Worm (Caenorhabditis elegans) whole organism, L4 larva: ENCODE data around the gene fipr-19.

ENCODE experiments used
- F37D6.2 ChIP-seq: sonication (generic microtip); optimal IDR thresholded peaks from 2 replicates; lab custom pipeline; 2016; ENCODE audit warnings: mild to moderate bottlenecking, missing genetic modification characterization, missing compliant biosample characterization
- T20F7.1 ChIP-seq: fragments of 200-800 bp; sonication (Bioruptor generic); optimal IDR thresholded peaks from 2 replicates; lab custom pipeline; 2018; ENCODE audit warnings: mild to moderate bottlenecking, missing genetic modification characterization, missing compliant biosample characterization
- Y48G9A.11 ChIP-seq: fragments of 200-800 bp; sonication (Bioruptor generic); IDR thresholded peaks from 2 replicates; pipeline ENCODE4 v1.3.6; 2022; ENCODE audit warnings: missing genetic modification reagents, missing genetic modification characterization, missing compliant biosample characterization
- Y5F2A.4 ChIP-seq: fragments of 200-800 bp; sonication (Bioruptor generic); optimal IDR thresholded peaks from 2 replicates; lab custom pipeline; 2018; ENCODE audit warnings: mild to moderate bottlenecking, missing genetic modification characterization, missing compliant biosample characterization
- Y75B8A.6 ChIP-seq: fragments of 200-800 bp; sonication (Bioruptor generic); IDR thresholded peaks from 2 replicates; pipeline ENCODE4 v1.3.6; 2022; ENCODE audit warnings: missing genetic modification reagents, missing genetic modification characterization, missing compliant biosample characterization
- aly-2 ChIP-seq: sonication (generic microtip); optimal IDR thresholded peaks from 2 replicates; lab custom pipeline; 2018; ENCODE audit warnings: missing biosample characterization, missing genetic modification characterization
- ama-1 ChIP-seq: fragments of 150-350 bp; optimal IDR thresholded peaks from 2 replicates; lab custom pipeline; 2014; ENCODE audit warnings: inconsistent platforms, mixed read lengths
- arid-1 ChIP-seq: fragments of 200-800 bp; sonication (Bioruptor generic); conservative IDR thresholded peaks from 2 replicates; pipeline ENCODE4 v1.3.6; 2022; ENCODE audit warnings: missing genetic modification reagents, missing genetic modification characterization, missing compliant biosample characterization
- attf-4 ChIP-seq: sonication (generic microtip); optimal IDR thresholded peaks from 3 replicates; lab custom pipeline; 2017; ENCODE audit warnings: missing biosample characterization, missing genetic modification characterization
- ceh-28 ChIP-seq: fragments of 150-350 bp; optimal IDR thresholded peaks from 2 replicates; lab custom pipeline; 2014; ENCODE audit warnings: missing biosample characterization, missing genetic modification reagents, missing genetic modification characterization
- ceh-44 ChIP-seq: fragments of 200-800 bp; sonication (Bioruptor generic); IDR thresholded peaks from 2 replicates; pipeline ENCODE4 v1.3.6; 2022; ENCODE audit warnings: missing genetic modification reagents, missing genetic modification characterization, missing compliant biosample characterization
- ceh-82 ChIP-seq: sonication (generic microtip); optimal IDR thresholded peaks from 2 replicates; lab custom pipeline; 2017; ENCODE audit warnings: missing biosample characterization, missing genetic modification characterization
- ctbp-1 ChIP-seq: fragments of 200-800 bp; sonication (Bioruptor generic); IDR thresholded peaks from 2 replicates; pipeline ENCODE4 v1.3.6; 2022; ENCODE audit warnings: missing genetic modification reagents, missing genetic modification characterization, missing compliant biosample characterization
- daf-16 ChIP-seq, 3 experiments: sonication (generic microtip); optimal IDR thresholded peaks; 2 replicates each; lab custom pipeline; 2016 to 2017; ENCODE audit warnings: missing genetic modification characterization in 3 of 3, missing genetic modification reagents in 3 of 3, mild to moderate bottlenecking in 2 of 3, missing compliant biosample characterization in 2 of 3, missing biosample characterization in 1 of 3, moderate library complexity in 1 of 3
- daf-19 ChIP-seq: fragments of 200-800 bp; sonication (Bioruptor generic); conservative IDR thresholded peaks from 2 replicates; pipeline ENCODE4 v1.3.6; 2022; ENCODE audit warnings: missing genetic modification characterization, missing compliant biosample characterization
- dmd-9 ChIP-seq: fragments of 200-800 bp; sonication (Bioruptor generic); IDR thresholded peaks from 2 replicates; pipeline ENCODE4 v1.3.6; 2022; ENCODE audit warnings: missing genetic modification reagents, missing genetic modification characterization, missing compliant biosample characterization
- dve-1 ChIP-seq: sonication (generic microtip); optimal IDR thresholded peaks from 2 replicates; lab custom pipeline; 2017; ENCODE audit warnings: antibody characterized with exemption, mild to moderate bottlenecking, missing genetic modification characterization, missing compliant biosample characterization; ENCODE audit not compliant: insufficient read depth
- egl-27 ChIP-seq: sonication (generic microtip); optimal IDR thresholded peaks from 3 replicates; lab custom pipeline; 2017; ENCODE audit warnings: missing biosample characterization, missing genetic modification reagents, missing genetic modification characterization
- hif-1 ChIP-seq, 2 experiments: sonication (generic microtip); optimal IDR thresholded peaks; 2 replicates each; lab custom pipeline; 2016 to 2017; ENCODE audit warnings: missing compliant biosample characterization in 2 of 2, missing genetic modification characterization in 2 of 2, missing genetic modification reagents in 2 of 2, missing genotype in 2 of 2, mild to moderate bottlenecking in 1 of 2
- hlh-11 ChIP-seq: fragments of 200-800 bp; sonication (Bioruptor generic); optimal IDR thresholded peaks from 2 replicates; lab custom pipeline; 2018; ENCODE audit warnings: mild to moderate bottlenecking, missing genetic modification characterization, missing compliant biosample characterization
- hmg-1.1 ChIP-seq: fragments of 200-800 bp; sonication (Bioruptor generic); IDR thresholded peaks from 2 replicates; pipeline ENCODE4 v1.3.6; 2022; ENCODE audit warnings: missing genetic modification reagents, missing genetic modification characterization, missing compliant biosample characterization
- lim-7 ChIP-seq: fragments of 200-800 bp; sonication (Bioruptor generic); IDR thresholded peaks from 2 replicates; pipeline ENCODE4 v1.3.6; 2022; ENCODE audit warnings: missing genetic modification characterization, missing compliant biosample characterization
- lin-15B ChIP-seq: fragments of 150-350 bp; sonication (generic microtip); optimal IDR thresholded peaks from 3 replicates; lab custom pipeline; 2014; ENCODE audit warnings: missing biosample characterization, missing genetic modification characterization
- lin-38 ChIP-seq: fragments of 200-800 bp; sonication (Bioruptor generic); IDR thresholded peaks from 2 replicates; pipeline ENCODE4 v1.3.6; 2022; ENCODE audit warnings: missing genetic modification reagents, missing genetic modification characterization, missing compliant biosample characterization
- lin-39 ChIP-seq: fragments of 150-350 bp; optimal IDR thresholded peaks from 2 replicates; lab custom pipeline; 2014; ENCODE audit warnings: missing biosample characterization, missing genetic modification reagents, missing genetic modification characterization
- madf-5 ChIP-seq, 2 experiments: fragments of 200-800 bp; sonication (Bioruptor generic); IDR thresholded peaks; 2 replicates each; pipeline ENCODE4 v1.3.6; 2022; ENCODE audit warnings: missing compliant biosample characterization in 2 of 2, missing genetic modification characterization in 2 of 2
- mdl-1 ChIP-seq, 2 experiments: fragments of 150-350 bp in 1 of 2; sonication (generic microtip) in 1 of 2; optimal IDR thresholded peaks; 2 replicates each; lab custom pipeline; 2014 to 2017; ENCODE audit warnings: missing biosample characterization in 2 of 2, missing genetic modification characterization in 2 of 2
- mdt-29 ChIP-seq: fragments of 200-800 bp; sonication (Bioruptor generic); IDR thresholded peaks from 2 replicates; pipeline ENCODE4 v1.3.6; 2022; ENCODE audit warnings: missing genetic modification reagents, missing genetic modification characterization, missing compliant biosample characterization
- mes-2 ChIP-seq: sonication (generic microtip); optimal IDR thresholded peaks from 2 replicates; lab custom pipeline; 2016; ENCODE audit warnings: missing genotype, mild to moderate bottlenecking, missing genetic modification characterization, missing compliant biosample characterization; ENCODE audit not compliant: poor library complexity, severe bottlenecking
- mxl-3 ChIP-seq: fragments of 200-800 bp; sonication (Bioruptor generic); optimal IDR thresholded peaks from 2 replicates; lab custom pipeline; 2018; ENCODE audit warnings: mild to moderate bottlenecking, missing genetic modification characterization, missing compliant biosample characterization
- nhr-111 ChIP-seq: fragments of 200-800 bp; sonication (Bioruptor generic); optimal IDR thresholded peaks from 2 replicates; lab custom pipeline; 2018; ENCODE audit warnings: mild to moderate bottlenecking, missing genetic modification characterization, missing compliant biosample characterization
- nhr-237 ChIP-seq: sonication (generic microtip); optimal IDR thresholded peaks from 2 replicates; lab custom pipeline; 2017; ENCODE audit warnings: missing biosample characterization, missing genetic modification characterization
- nhr-25 ChIP-seq: sonication (generic microtip); optimal IDR thresholded peaks from 2 replicates; lab custom pipeline; 2017; ENCODE audit warnings: missing genetic modification characterization, mild to moderate bottlenecking, missing compliant biosample characterization, antibody characterized with exemption, moderate library complexity, borderline replicate concordance; ENCODE audit not compliant: insufficient read depth
- nhr-28 ChIP-seq: fragments of 150-350 bp; optimal IDR thresholded peaks from 2 replicates; lab custom pipeline; 2014; ENCODE audit warnings: missing biosample characterization, missing genetic modification characterization
- nhr-41 ChIP-seq: fragments of 200-800 bp; sonication (Bioruptor generic); IDR thresholded peaks from 2 replicates; pipeline ENCODE4 v1.3.6; 2022; ENCODE audit warnings: missing genetic modification reagents, missing genetic modification characterization, missing compliant biosample characterization
- nhr-76 ChIP-seq: fragments of 150-350 bp; optimal IDR thresholded peaks from 2 replicates; lab custom pipeline; 2014; ENCODE audit warnings: missing biosample characterization, missing genetic modification characterization
- pqm-1 ChIP-seq: sonication (generic microtip); optimal IDR thresholded peaks from 2 replicates; lab custom pipeline; 2017; ENCODE audit warnings: missing biosample characterization, missing genetic modification characterization
- snpc-4 ChIP-seq: fragments of 150-350 bp; optimal IDR thresholded peaks from 2 replicates; lab custom pipeline; 2014; ENCODE audit warnings: missing biosample characterization, missing genetic modification characterization
- spr-3 ChIP-seq: fragments of 200-800 bp; sonication (Bioruptor generic); optimal IDR thresholded peaks from 2 replicates; lab custom pipeline; 2018; ENCODE audit warnings: mild to moderate bottlenecking, missing genetic modification characterization, missing compliant biosample characterization
- tra-1 ChIP-seq: fragments of 200-800 bp; sonication (Bioruptor generic); IDR thresholded peaks from 2 replicates; pipeline ENCODE4 v1.3.6; 2022; ENCODE audit warnings: missing genetic modification reagents, missing genetic modification characterization, missing compliant biosample characterization
- unc-62 ChIP-seq, 3 experiments: fragments of 150-350 bp in 1 of 3; sonication (generic microtip); optimal IDR thresholded peaks in 2 of 3; peaks in 1 of 3; 1 replicate in 1 of 3; 2 replicates in 2 of 3; lab custom pipeline; 2014 to 2017; ENCODE audit warnings: missing biosample characterization in 3 of 3, missing genetic modification characterization in 3 of 3, missing genetic modification reagents in 3 of 3, missing genotype in 1 of 3
- zfp-2 ChIP-seq: sonication (generic microtip); optimal IDR thresholded peaks from 2 replicates; lab custom pipeline; 2016; ENCODE audit warnings: mild to moderate bottlenecking, missing genetic modification characterization, missing compliant biosample characterization
- ztf-11 ChIP-seq: fragments of 150-350 bp; optimal IDR thresholded peaks from 2 replicates; lab custom pipeline; 2014; ENCODE audit warnings: missing biosample characterization, missing genetic modification characterization

The fipr-19 gene

DNA sequence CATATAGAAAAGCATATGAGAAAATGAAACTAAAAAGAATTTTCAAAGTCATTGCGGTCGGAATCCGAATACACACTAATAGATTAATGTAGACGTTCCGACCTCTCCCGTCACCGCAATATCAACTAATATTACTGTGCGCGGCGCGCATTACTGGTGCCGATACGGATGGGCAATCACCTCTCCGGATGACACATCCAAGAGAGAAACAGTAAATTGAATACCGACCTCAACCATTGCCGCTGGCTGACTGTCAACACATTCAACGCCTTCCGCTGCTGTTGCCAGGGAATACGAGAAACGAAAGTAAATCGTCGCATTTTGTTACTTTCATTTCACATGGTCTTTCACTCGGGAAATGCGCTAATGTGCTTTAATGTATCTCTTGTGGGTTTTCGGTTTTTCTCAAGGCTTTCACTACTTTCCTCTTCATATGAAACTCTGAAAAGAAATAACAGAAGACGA, 36.1 kb upstream of the fipr-19 start (continued):
- peak; percentile 39 for TF ChIP-seq nhr-25 (tag; lab: Kevin White, UChicago)
- peak; percentile 52; the same call in 1 of the 2 replicates for TF ChIP-seq tra-1
- TF ChIP-seq ztf-11 (tag; lab: Kevin White, UChicago): no peak
- peak; percentile 17; the same call in 1 of the 2 replicates for TF ChIP-seq lim-7
- 0 out of 2 replicates have a peak, but pooled peaks have one; percentile 21 for TF ChIP-seq arid-1 (GFP tag; lab: Robert Waterston, UW)
- 0 out of 4 replicates have a peak, but pooled peaks of 1 of the 2 experiments have one; percentile 2 for TF ChIP-seq madf-5 (GFP tag; IDR thresholded peaks at IDR 0.05; lab: Robert Waterston, UW)
- no peak for TF ChIP-seq mdt-29 (GFP tag; lab: Robert Waterston, UW)
- peak in 1 of 2 experiments; percentile 58 for TF ChIP-seq daf-16 (GFP tag; optimal IDR thresholded peaks at IDR 0.05; lab: Kevin White, UChicago)
- peak; percentile 9 for TF ChIP-seq daf-16 (tag; optimal IDR thresholded peaks at IDR 0.05; lab: Kevin White, UChicago)

DNA sequence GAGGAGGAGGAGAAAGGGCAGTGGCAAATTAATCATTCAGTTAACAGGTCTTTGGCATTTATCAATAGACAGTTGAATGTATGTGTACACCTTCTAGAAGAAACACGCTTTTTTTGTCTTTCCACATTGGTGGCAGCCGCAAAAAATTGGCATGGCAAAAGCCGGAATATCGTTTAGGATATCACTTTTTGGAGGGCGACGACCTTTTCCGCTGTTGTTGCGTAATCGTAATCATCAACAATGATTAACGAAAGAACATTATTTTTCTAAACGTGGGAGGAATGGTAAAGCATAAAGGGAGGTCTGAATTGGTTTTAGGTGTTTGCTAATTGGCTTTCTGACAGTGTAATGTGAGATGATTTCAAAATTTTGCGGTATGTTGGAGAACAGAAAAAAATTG, 33.2 kb upstream of the fipr-19 start:
- no peak for TF ChIP-seq hmg-1.1 (GFP tag; lab: Robert Waterston, UW)
- no peak for TF ChIP-seq spr-3
- TF ChIP-seq F37D6.2 (tag; lab: Kevin White, UChicago): no peak
- no peak for TF ChIP-seq mes-2 (tag; lab: Kevin White, UChicago)
- TF ChIP-seq unc-62 (GFP tag; optimal IDR thresholded peaks at IDR 0.05 in 1 of 2; lab: Kevin White, UChicago): peak in 1 of 2 experiments; percentile 67
- TF ChIP-seq unc-62 (tag; optimal IDR thresholded peaks at IDR 0.05; lab: Kevin White, UChicago): no peak
- no peak for TF ChIP-seq ctbp-1 (GFP tag; lab: Robert Waterston, UW)
- peak; percentile 22 for TF ChIP-seq hlh-11 (tag; lab: Kevin White, UChicago)
- TF ChIP-seq lin-39: no peak
- TF ChIP-seq nhr-76 (tag; lab: Kevin White, UChicago): no peak
- TF ChIP-seq dmd-9 (GFP tag; lab: Robert Waterston, UW): no peak
- no peak for TF ChIP-seq ceh-44 (GFP tag; lab: Robert Waterston, UW)
- TF ChIP-seq madf-5 (GFP tag; IDR thresholded peaks at IDR 0.05; lab: Robert Waterston, UW): no peak
- TF ChIP-seq snpc-4 (tag; lab: Kevin White, UChicago): no peak
- TF ChIP-seq Y48G9A.11 (GFP tag; lab: Robert Waterston, UW): no peak
- TF ChIP-seq zfp-2 (tag; lab: Kevin White, UChicago): no peak
- TF ChIP-seq mdl-1 (tag; optimal IDR thresholded peaks at IDR 0.05; lab: Kevin White, UChicago): no peak
- no peak for TF ChIP-seq lin-38 (GFP tag; lab: Robert Waterston, UW)
- no peak for TF ChIP-seq nhr-237 (tag; lab: Kevin White, UChicago)
- no peak for TF ChIP-seq nhr-41 (GFP tag; lab: Robert Waterston, UW)
- TF ChIP-seq pqm-1: no peak
- no peak for TF ChIP-seq ama-1 (lab: Kevin White, UChicago)
- TF ChIP-seq mxl-3 (GFP tag; lab: Kevin White, UChicago): peak; percentile 35
- TF ChIP-seq Y75B8A.6 (GFP tag; lab: Robert Waterston, UW): no peak
- peak in 1 of 2 experiments; percentile 22 for TF ChIP-seq hif-1 (tag; optimal IDR thresholded peaks at IDR 0.05; lab: Kevin White, UChicago)
- TF ChIP-seq ceh-82: no peak
- no peak for TF ChIP-seq egl-27
- TF ChIP-seq T20F7.1 (GFP tag; lab: Kevin White, UChicago): no peak
- TF ChIP-seq nhr-111: no peak
- no peak for TF ChIP-seq lin-15B (tag; lab: Kevin White, UChicago)
- no peak for TF ChIP-seq Y5F2A.4 (GFP tag; lab: Kevin White, UChicago)
- TF ChIP-seq ceh-28 (tag; lab: Kevin White, UChicago): no peak
- TF ChIP-seq nhr-28 (tag; lab: Kevin White, UChicago): peak; percentile 0
- no peak for TF ChIP-seq aly-2 (tag; lab: Kevin White, UChicago)
- TF ChIP-seq daf-19 (GFP tag; lab: Robert Waterston, UW): no peak
- no peak for TF ChIP-seq attf-4
- TF ChIP-seq dve-1 (tag; lab: Kevin White, UChicago): no peak
